Worm (Caenorhabditis elegans): ENCODE results near the gene nstp-7.

DNA sequence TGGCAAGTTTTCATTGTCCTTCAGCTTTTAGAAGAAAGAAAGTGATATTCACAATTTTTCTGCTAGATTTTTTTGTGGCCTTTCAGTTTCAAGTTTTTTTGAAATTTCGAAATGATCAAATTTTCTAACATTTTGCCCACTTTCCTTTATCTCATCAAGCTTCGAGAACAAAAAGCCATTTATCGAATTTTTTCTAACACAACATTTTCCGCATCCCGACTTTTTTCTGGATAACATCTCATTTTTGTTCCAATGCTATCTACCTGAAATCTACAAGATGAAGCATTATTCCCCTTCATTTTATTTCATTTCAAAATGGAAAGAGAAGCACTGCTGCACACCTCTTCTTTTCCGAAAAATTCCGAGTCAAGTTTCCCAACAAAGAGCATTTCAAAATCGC lies 11.2 kb downstream of the nstp-7 start, which contains the start of gene ZK488.5:
- TF ChIP-seq dpl-1 (GFP tag; optimal IDR thresholded peaks at IDR 0.05) (no peak), swsn-7 (tag; optimal IDR thresholded peaks at IDR 0.05) (no peak), fkh-10 (GFP tag; optimal IDR thresholded peaks at IDR 0.05) (no peak), fkh-4 (tag; optimal IDR thresholded peaks at IDR 0.05; ENCODE audit: borderline replicate concordance) (no peak), ama-1 (optimal IDR thresholded peaks at IDR 0.05) (no peak), unc-98 (GFP tag; IDR thresholded peaks at IDR 0.05) (no peak), lin-35 (GFP tag; optimal IDR thresholded peaks at IDR 0.05) (no peak)
